Worm (Caenorhabditis elegans) whole organism, mixed stage, embryonic: ENCODE results near the gene ketn-1.

Experiments
- ceh-39 ChIP-seq: fragments of 150-350 bp; optimal IDR thresholded peaks from 2 replicates; lab custom pipeline; 2014; ENCODE audit warnings: missing biosample characterization, missing genetic modification characterization
- ces-1 ChIP-seq: fragments of 150-350 bp; optimal IDR thresholded peaks from 2 replicates; lab custom pipeline; 2014; ENCODE audit warnings: missing biosample characterization, missing genetic modification reagents, missing genetic modification characterization
- mep-1 ChIP-seq: fragments of 150-350 bp; optimal IDR thresholded peaks from 2 replicates; lab custom pipeline; 2017; ENCODE audit warnings: missing biosample characterization, missing genetic modification reagents, missing genetic modification characterization, inconsistent platforms
- mls-2 ChIP-seq: sonication (generic microtip); optimal IDR thresholded peaks from 2 replicates; lab custom pipeline; 2016; ENCODE audit warnings: mild to moderate bottlenecking, missing genetic modification characterization, moderate library complexity, missing compliant biosample characterization
- nhr-2 ChIP-seq: fragments of 150-350 bp; optimal IDR thresholded peaks from 2 replicates; lab custom pipeline; 2014; ENCODE audit warnings: missing biosample characterization, missing genetic modification characterization
- nhr-237 ChIP-seq: fragments of 150-350 bp; optimal IDR thresholded peaks from 2 replicates; lab custom pipeline; 2014; ENCODE audit warnings: missing biosample characterization, missing genetic modification characterization
- nhr-28 ChIP-seq: fragments of 150-350 bp; optimal IDR thresholded peaks from 2 replicates; lab custom pipeline; 2014; ENCODE audit warnings: missing biosample characterization, missing genetic modification characterization
- snpc-4 ChIP-seq: fragments of 150-350 bp; optimal IDR thresholded peaks from 2 replicates; lab custom pipeline; 2014; ENCODE audit warnings: missing biosample characterization, missing genetic modification characterization
- sptf-1 ChIP-seq: sonication (generic microtip); optimal IDR thresholded peaks from 2 replicates; lab custom pipeline; 2017; ENCODE audit warnings: mild to moderate bottlenecking, missing genetic modification characterization, moderate library complexity, missing compliant biosample characterization
- unc-62 ChIP-seq: fragments of 150-350 bp; optimal IDR thresholded peaks from 2 replicates; lab custom pipeline; 2014; ENCODE audit warnings: missing biosample characterization, missing genetic modification reagents, missing genetic modification characterization
- ztf-11 ChIP-seq: fragments of 150-350 bp; optimal IDR thresholded peaks from 2 replicates; lab custom pipeline; 2014; ENCODE audit warnings: missing biosample characterization, missing genetic modification characterization

DNA sequence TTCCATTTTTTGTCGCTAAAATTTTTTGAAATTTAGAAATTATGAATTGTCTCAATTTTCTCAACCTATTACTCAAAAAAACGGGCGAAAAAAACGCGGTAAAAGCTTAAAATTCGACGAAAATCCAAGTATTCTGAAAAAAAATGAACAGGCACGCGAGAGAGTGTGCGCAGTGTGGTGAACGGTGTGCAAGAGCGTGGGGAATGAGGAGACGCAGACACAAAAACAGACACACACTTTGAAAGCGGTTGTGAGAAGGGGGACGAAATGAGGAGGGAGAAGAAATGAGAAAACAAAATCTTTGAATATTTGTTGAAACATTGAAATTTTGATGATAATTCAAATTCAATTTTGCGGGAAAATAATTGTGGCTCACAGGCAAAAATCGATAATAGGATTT, 19.2 kb upstream of the ketn-1 start, which contains the start of gene T03D3.5:
- TF ChIP-seq ceh-39 (tag; lab: Kevin White, UChicago) (no peak), snpc-4 (tag; lab: Kevin White, UChicago) (no peak), ces-1 (peak; percentile 33), ztf-11 (tag; lab: Kevin White, UChicago) (no peak), mep-1 (tag; lab: Kevin White, UChicago) (no peak), nhr-28 (tag; lab: Kevin White, UChicago) (no peak), mls-2 (no peak), sptf-1 (tag; lab: Kevin White, UChicago) (no peak), unc-62 (GFP tag; lab: Kevin White, UChicago) (no peak), nhr-2 (tag; lab: Kevin White, UChicago) (no peak), nhr-237 (no peak)
